Worm (Caenorhabditis elegans) whole organism, late embryonic: ENCODE data around the gene hrpk-2.

ENCODE experiments used
- ama-1 ChIP-seq: fragments of 150-350 bp; optimal IDR thresholded peaks from 2 replicates; lab custom pipeline; 2014
- ceh-18 ChIP-seq: sonication (generic microtip); optimal IDR thresholded peaks from 2 replicates; lab custom pipeline; 2016; ENCODE audit warnings: missing genetic modification characterization, missing compliant biosample characterization
- ceh-45 ChIP-seq: fragments of 200-800 bp; sonication (Bioruptor generic); IDR thresholded peaks from 2 replicates; pipeline ENCODE4 v1.3.6; 2022; ENCODE audit warnings: missing genetic modification reagents, missing genetic modification characterization, missing compliant biosample characterization
- dve-1 ChIP-seq: sonication (generic microtip); optimal IDR thresholded peaks from 2 replicates; lab custom pipeline; 2017; ENCODE audit warnings: antibody characterized with exemption, mild to moderate bottlenecking, missing genetic modification characterization, missing compliant biosample characterization
- fkh-10 ChIP-seq: fragments of 150-350 bp; optimal IDR thresholded peaks from 2 replicates; lab custom pipeline; 2014; ENCODE audit warnings: missing biosample characterization, missing genetic modification reagents, missing genetic modification characterization
- gmeb-2 ChIP-seq: sonication (generic microtip); optimal IDR thresholded peaks from 2 replicates; lab custom pipeline; 2016; ENCODE audit warnings: missing genetic modification characterization, inconsistent platforms, missing compliant biosample characterization
- hlh-30 ChIP-seq: sonication (generic microtip); optimal IDR thresholded peaks from 2 replicates; lab custom pipeline; 2017; ENCODE audit warnings: antibody characterized with exemption, missing genetic modification characterization, missing compliant biosample characterization; ENCODE audit not compliant: insufficient read depth
- lin-11 ChIP-seq: fragments of 200-800 bp; sonication (Bioruptor generic); optimal IDR thresholded peaks from 2 replicates; lab custom pipeline; 2018; ENCODE audit warnings: mild to moderate bottlenecking, missing genetic modification characterization, missing compliant biosample characterization
- nfya-1 ChIP-seq: sonication (generic microtip); optimal IDR thresholded peaks from 2 replicates; lab custom pipeline; 2017; ENCODE audit warnings: missing genetic modification characterization, mild to moderate bottlenecking, missing compliant biosample characterization, antibody characterized with exemption, moderate library complexity
- nhr-11 ChIP-seq: fragments of 150-350 bp; optimal IDR thresholded peaks from 2 replicates; lab custom pipeline; 2014; ENCODE audit warnings: missing biosample characterization, missing genetic modification characterization
- nhr-232 ChIP-seq: sonication (generic microtip); optimal IDR thresholded peaks from 2 replicates; lab custom pipeline; 2016; ENCODE audit warnings: missing genetic modification characterization, missing compliant biosample characterization
- pha-4 ChIP-seq: fragments of 150-350 bp; optimal IDR thresholded peaks from 2 replicates; lab custom pipeline; 2018; ENCODE audit warnings: missing biosample characterization, missing genetic modification reagents, missing genetic modification characterization
- rnt-1 ChIP-seq: sonication (generic microtip); optimal IDR thresholded peaks from 2 replicates; lab custom pipeline; 2016; ENCODE audit warnings: missing genetic modification characterization, missing compliant biosample characterization
- unc-42 ChIP-seq: sonication (generic microtip); optimal IDR thresholded peaks from 2 replicates; lab custom pipeline; 2016; ENCODE audit warnings: missing genotype, missing genetic modification characterization, missing compliant biosample characterization

ce11 chrIII:8020823-8021332, 34.0 kb downstream of the hrpk-2 start, which contains the start of gene lin-36:
- TF ChIP-seq nhr-11 (tag; lab: Kevin White, UChicago) (no peak), ceh-18 (tag; lab: Kevin White, UChicago) (peak; percentile 46), rnt-1 (no peak), fkh-10 (GFP tag; lab: Kevin White, UChicago) (no peak), lin-11 (tag; lab: Kevin White, UChicago) (no peak), hlh-30 (peak; percentile 79), unc-42 (tag; lab: Kevin White, UChicago) (peak; percentile 75), ama-1 (lab: Kevin White, UChicago) (no peak), gmeb-2 (no peak), pha-4 (tag; lab: Kevin White, UChicago) (no peak), nfya-1 (tag; lab: Kevin White, UChicago) (peak; percentile 73), dve-1 (no peak), ceh-45 (GFP tag; lab: Robert Waterston, UW) (no peak), nhr-232 (tag; lab: Kevin White, UChicago) (no peak)
